Worm (Caenorhabditis elegans) whole organism, young adult: ENCODE measurements around the gene spn-4.

Experiments used
- B0336.3 ChIP-seq: fragments of 200-800 bp; sonication (Bioruptor generic); IDR thresholded peaks from 2 replicates; pipeline ENCODE4 v1.3.6; 2022; ENCODE audit warnings: missing genetic modification characterization, missing compliant biosample characterization
- C06A6.2 ChIP-seq: fragments of 200-800 bp; sonication (Bioruptor generic); conservative IDR thresholded peaks from 2 replicates; pipeline ENCODE4 v1.3.6; 2022; ENCODE audit warnings: missing genetic modification characterization, missing compliant biosample characterization
- F23B12.7 ChIP-seq: sonication (generic microtip); optimal IDR thresholded peaks from 2 replicates; lab custom pipeline; 2017; ENCODE audit warnings: missing genetic modification characterization, mild to moderate bottlenecking, missing compliant biosample characterization, antibody characterized with exemption, moderate library complexity; ENCODE audit not compliant: insufficient read depth
- F37B4.10 ChIP-seq: fragments of 200-800 bp; sonication (Bioruptor generic); IDR thresholded peaks from 2 replicates; pipeline ENCODE4 v1.3.6; 2022; ENCODE audit warnings: missing genetic modification characterization, missing compliant biosample characterization
- Y95B8A.8 ChIP-seq: fragments of 200-800 bp; sonication (Bioruptor generic); IDR thresholded peaks from 2 replicates; pipeline ENCODE4 v1.3.6; 2022; ENCODE audit warnings: missing genetic modification reagents, missing genetic modification characterization, missing compliant biosample characterization
- dpl-1 ChIP-seq: fragments of 150-350 bp; optimal IDR thresholded peaks from 2 replicates; lab custom pipeline; 2014; ENCODE audit warnings: missing biosample characterization, missing genetic modification reagents, missing genetic modification characterization
- lin-40 ChIP-seq: sonication (generic microtip); optimal IDR thresholded peaks from 2 replicates; lab custom pipeline; 2016; ENCODE audit warnings: missing genetic modification characterization, mild to moderate bottlenecking, missing compliant biosample characterization, missing genotype, missing genetic modification reagents
- nfya-1 ChIP-seq: sonication (generic microtip); optimal IDR thresholded peaks from 2 replicates; lab custom pipeline; 2017; ENCODE audit warnings: antibody characterized with exemption, missing compliant biosample characterization, missing genetic modification characterization, borderline replicate concordance; ENCODE audit not compliant: insufficient read depth
- pha-4 ChIP-seq: fragments of 150-350 bp; sonication (generic microtip); optimal IDR thresholded peaks from 2 replicates; lab custom pipeline; 2014; ENCODE audit warnings: missing biosample characterization, missing genetic modification reagents, missing genetic modification characterization
- unc-62 ChIP-seq: fragments of 150-350 bp; optimal IDR thresholded peaks from 2 replicates; lab custom pipeline; 2014; ENCODE audit warnings: missing biosample characterization, missing genetic modification reagents, missing genetic modification characterization
- ztf-18 ChIP-seq: sonication (generic microtip); optimal IDR thresholded peaks from 2 replicates; lab custom pipeline; 2016; ENCODE audit warnings: missing genotype, mild to moderate bottlenecking, missing genetic modification characterization, missing compliant biosample characterization

DNA sequence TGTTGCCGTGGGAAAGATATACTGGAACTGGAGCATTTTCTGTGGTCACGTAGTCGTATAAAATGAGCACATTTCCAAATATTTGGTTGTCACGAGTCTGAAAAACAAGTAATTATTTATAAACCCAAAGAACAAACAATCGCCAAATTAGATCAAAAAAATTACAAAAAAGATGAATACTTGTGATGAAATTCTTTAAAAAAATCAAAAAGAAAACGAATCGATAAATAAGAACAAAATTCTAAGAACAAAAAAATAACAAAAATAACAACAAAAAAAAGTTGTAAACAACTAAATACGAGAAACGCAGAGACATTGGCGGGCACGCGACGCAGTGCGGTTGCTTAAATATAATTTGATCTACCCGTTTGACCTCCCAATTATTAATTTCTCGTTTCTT lies 11.0 kb downstream of the spn-4 start, which contains the start of gene ZC404.16:
- TF ChIP-seq lin-40, result no peak
- TF ChIP-seq pha-4 (tag; lab: Kevin White, UChicago), result no peak
- no peak for TF ChIP-seq dpl-1 (GFP tag; lab: Kevin White, UChicago)
- TF ChIP-seq B0336.3 (GFP tag; lab: Robert Waterston, UW), result no peak
- no peak for TF ChIP-seq nfya-1 (tag; lab: Kevin White, UChicago)
- TF ChIP-seq C06A6.2 (GFP tag; lab: Robert Waterston, UW), result no peak
- TF ChIP-seq unc-62 (GFP tag; lab: Kevin White, UChicago), result no peak
- TF ChIP-seq F37B4.10 (GFP tag; lab: Robert Waterston, UW), result no peak
- TF ChIP-seq F23B12.7, result no peak
- no peak for TF ChIP-seq Y95B8A.8 (GFP tag; lab: Robert Waterston, UW)
- TF ChIP-seq ztf-18, result no peak
